Fruit fly (Drosophila melanogaster): Measurements from ENCODE around the gene CG34345.

The CG34345 gene

dm6 chr2L:6667719-6668325, 44.9 kb downstream of the CG34345 start, which contains the start of gene Galt (continued):
- TF ChIP-seq CG2712 (tag; optimal IDR thresholded peaks at IDR 0.05) (peak; percentile 69), D19B (GFP tag; optimal IDR thresholded peaks at IDR 0.05) (peak; percentile 80), CG33213 (GFP tag; optimal IDR thresholded peaks at IDR 0.05) (no peak), Side (GFP tag; optimal IDR thresholded peaks at IDR 0.05) (no peak), gem (tag; optimal IDR thresholded peaks at IDR 0.05) (no peak), CkIIα-i1 (GFP tag; IDR thresholded peaks at IDR 0.05) (no peak), HLH4C (GFP tag; IDR thresholded peaks at IDR 0.05; ENCODE audit: partially characterized antibody) (peak; percentile 94), peb (GFP tag; IDR thresholded peaks at IDR 0.05) (no peak), Xrp1 (GFP tag; IDR thresholded peaks at IDR 0.05) (peak; percentile 52), bcd (GFP tag; optimal IDR thresholded peaks at IDR 0.05) (peak; percentile 13), MTF-1 (GFP tag; optimal IDR thresholded peaks at IDR 0.05; ENCODE audit: borderline replicate concordance) (no peak), sob (GFP tag; IDR thresholded peaks at IDR 0.05) (peak; percentile 59; the same call in 1 of the 2 replicates), hb (GFP tag; IDR thresholded peaks at IDR 0.05; ENCODE audit: partially characterized antibody) (peak; percentile 76), CG13775 (GFP tag; optimal IDR thresholded peaks at IDR 0.05) (peak; percentile 22), CG18764 (GFP tag; optimal IDR thresholded peaks at IDR 0.05) (no peak), CG14014 (GFP tag; IDR thresholded peaks at IDR 0.05) (no peak), Ets65A (GFP tag) (peak; percentile 82), CG12155 (GFP tag; optimal IDR thresholded peaks at IDR 0.05) (no peak), CG8281 (tag; optimal IDR thresholded peaks at IDR 0.05) (no peak), CG14441 (GFP tag; IDR thresholded peaks at IDR 0.05) (no peak), dysf (GFP tag; IDR thresholded peaks at IDR 0.05) (peak; percentile 24; the same call in 1 of the 3 replicates), TFAM (GFP tag; optimal IDR thresholded peaks at IDR 0.05) (no peak), CG6272 (GFP tag; IDR thresholded peaks at IDR 0.05) (peak; percentile 21; the same call in 1 of the 2 replicates), CG2875 (GFP tag; optimal IDR thresholded peaks at IDR 0.05) (peak; percentile 2), inv (GFP tag; IDR thresholded peaks at IDR 0.05; ENCODE audit: partially characterized antibody) (peak; percentile 52; the same call in 1 of the 2 replicates), CG16779 (GFP tag; IDR thresholded peaks at IDR 0.05) (no peak), fd3F (GFP tag; optimal IDR thresholded peaks at IDR 0.05) (peak; percentile 11), lmd (GFP tag; IDR thresholded peaks at IDR 0.05) (no peak), Neu2 (GFP tag; optimal IDR thresholded peaks at IDR 0.05; ENCODE audit: borderline replicate concordance) (no peak), CG6765 (GFP tag; optimal IDR thresholded peaks at IDR 0.05) (peak; percentile 5), Oli (tag; optimal IDR thresholded peaks at IDR 0.05) (no peak), CG11560 (tag; IDR thresholded peaks at IDR 0.05) (no peak), sug (tag; optimal IDR thresholded peaks at IDR 0.05) (peak; percentile 79), pan (optimal IDR thresholded peaks at IDR 0.05) (no peak), pan (GFP tag; optimal IDR thresholded peaks at IDR 0.05 in 1 of 2, IDR thresholded peaks at IDR 0.05 in 1 of 2) (peak in 1 of 2 experiments; percentile 29), jigr1 (GFP tag; IDR thresholded peaks at IDR 0.05) (no peak), maf-S (GFP tag; optimal IDR thresholded peaks at IDR 0.05) (no peak), Tbp (GFP tag; optimal IDR thresholded peaks at IDR 0.05) (no peak), bsh (GFP tag; optimal IDR thresholded peaks at IDR 0.05) (peak in 1 of 2 experiments; percentile 56), pho (GFP tag; optimal IDR thresholded peaks at IDR 0.05) (no peak), CG4282 (GFP tag; optimal IDR thresholded peaks at IDR 0.05) (no peak), hth (optimal IDR thresholded peaks at IDR 0.05) (no peak), lab (GFP tag; optimal IDR thresholded peaks at IDR 0.05) (peak; percentile 68), sens (GFP tag) (peak; percentile 90), Gug (GFP tag; IDR thresholded peaks at IDR 0.05) (no peak), CG10654 (GFP tag; optimal IDR thresholded peaks at IDR 0.05) (no peak), zf30C (GFP tag; optimal IDR thresholded peaks at IDR 0.05) (no peak), z (GFP tag; IDR thresholded peaks at IDR 0.05) (peak; percentile 95), Dad (GFP tag; optimal IDR thresholded peaks at IDR 0.05) (no peak), E2f1 (GFP tag; IDR thresholded peaks at IDR 0.05) (no peak), Ssrp (tag; optimal IDR thresholded peaks at IDR 0.05) (peak; percentile 3)

Data from whole organism, embryonic.